Worm (Caenorhabditis elegans) whole organism, early embryonic: Measurements from ENCODE around the gene ptr-8.

Experiments used
- ama-1 ChIP-seq: fragments of 150-350 bp; optimal IDR thresholded peaks from 2 replicates; lab custom pipeline; 2014
- flt-1 ChIP-seq: fragments of 200-800 bp; sonication (Bioruptor generic); IDR thresholded peaks from 2 replicates; pipeline ENCODE4 v1.3.6; 2022; ENCODE audit warnings: missing genetic modification characterization, missing compliant biosample characterization

DNA sequence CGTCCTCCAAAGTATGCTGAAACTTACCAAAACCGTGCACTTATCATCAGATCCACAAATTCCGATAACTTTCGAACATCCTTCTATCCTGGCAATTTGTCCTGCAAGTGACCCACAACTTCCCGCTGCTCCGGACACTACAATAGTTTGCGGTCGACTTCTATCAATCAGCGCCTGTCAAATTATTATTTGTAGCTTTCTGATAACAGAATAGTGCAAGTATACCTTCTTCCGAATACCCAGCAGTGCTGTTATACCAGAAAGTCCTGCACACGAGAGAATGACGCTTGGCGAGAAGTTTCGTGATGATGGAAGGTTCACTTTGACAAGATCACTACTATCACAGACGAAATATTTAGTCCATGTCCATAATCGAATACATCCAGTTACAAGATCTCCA lies 29.7 kb upstream of the ptr-8 start:
- TF ChIP-seq ama-1 (lab: Kevin White, UChicago) = no peak
- no peak for TF ChIP-seq flt-1 (GFP tag; lab: Robert Waterston, UW)
